Fruit fly (Drosophila melanogaster): ENCODE results near the gene CG14370.

- TF ChIP-seq CTCF (optimal IDR thresholded peaks at IDR 0.05) (no peak), CG8478 (optimal IDR thresholded peaks at IDR 0.05) (no peak)
Observed at dm6 chr3R:13547729-13548440, 39.9 kb upstream of the CG14370 start.
